Fruit fly (Drosophila melanogaster) whole organism, adult: Measurements from ENCODE around the gene CG33768.
"Not testable (repeated sequence)": the region's sequence is repeated elsewhere in the genome, so short reads cannot be mapped to it uniquely, and the experiment has no call there.

Experiments used
- CG11617 ChIP-seq: fragments of 200-800 bp; sonication (Bioruptor generic); optimal IDR thresholded peaks from 2 replicates; lab custom pipeline; 2017; ENCODE audit warnings: mild to moderate bottlenecking, missing biosample characterization, missing genetic modification reagents, missing genetic modification characterization
- CG14711 ChIP-seq: fragments of 200-800 bp; sonication (Bioruptor generic); optimal IDR thresholded peaks from 2 replicates; lab custom pipeline; 2018; ENCODE audit warnings: missing biosample characterization, mild to moderate bottlenecking, missing genetic modification characterization, moderate library complexity
- CG1620 ChIP-seq: fragments of 200-800 bp; sonication (Bioruptor generic); optimal IDR thresholded peaks from 2 replicates; lab custom pipeline; 2016; ENCODE audit warnings: missing biosample characterization, missing genetic modification characterization
- CG7045 ChIP-seq: fragments of 200-800 bp; sonication (Bioruptor generic); optimal IDR thresholded peaks from 2 replicates; lab custom pipeline; 2017; ENCODE audit warnings: missing biosample characterization, mild to moderate bottlenecking, missing genetic modification characterization
- Clk ChIP-seq: fragments of 200-800 bp; sonication (Bioruptor generic); optimal IDR thresholded peaks from 2 replicates; lab custom pipeline; 2017; ENCODE audit warnings: missing biosample characterization, missing genetic modification characterization
- Crg-1 ChIP-seq: fragments of 200-800 bp; sonication (Bioruptor generic); optimal IDR thresholded peaks from 2 replicates; lab custom pipeline; 2016; ENCODE audit warnings: missing biosample characterization, missing genetic modification characterization
- Hr96 ChIP-seq: fragments of 200-800 bp; sonication (Bioruptor generic); optimal IDR thresholded peaks from 2 replicates; lab custom pipeline; 2016; ENCODE audit warnings: missing biosample characterization, missing genetic modification characterization
- cic ChIP-seq: fragments of 200-800 bp; sonication (Bioruptor generic); optimal IDR thresholded peaks from 2 replicates; lab custom pipeline; 2017; ENCODE audit warnings: missing biosample characterization, mild to moderate bottlenecking, missing genetic modification characterization, moderate library complexity
- cnc ChIP-seq, 2 experiments: fragments of >200 bp; optimal IDR thresholded peaks; 2 replicates each; lab custom pipeline; 2017
- kay ChIP-seq: fragments of 200-800 bp; sonication (Bioruptor generic); peaks from one replicate; lab custom pipeline; 2016; ENCODE audit warnings: missing biosample characterization, missing genetic modification characterization, borderline replicate concordance
- ovo ChIP-seq: fragments of 200-800 bp; sonication (Bioruptor generic); optimal IDR thresholded peaks from 2 replicates; lab custom pipeline; 2016; ENCODE audit warnings: missing biosample characterization, missing genetic modification characterization
- pad ChIP-seq: fragments of 200-800 bp; sonication (Bioruptor generic); optimal IDR thresholded peaks from 3 replicates; lab custom pipeline; 2017; ENCODE audit warnings: missing biosample characterization, missing genetic modification characterization, mild to moderate bottlenecking, moderate library complexity, missing genetic modification reagents
- tj ChIP-seq: fragments of 200-800 bp; sonication (Bioruptor generic); optimal IDR thresholded peaks from 3 replicates; lab custom pipeline; 2017; ENCODE audit warnings: missing biosample characterization, mild to moderate bottlenecking, missing genetic modification characterization, moderate library complexity
- toe ChIP-seq: fragments of 200-800 bp; sonication (Bioruptor generic); optimal IDR thresholded peaks from 2 replicates; lab custom pipeline; 2016; ENCODE audit warnings: missing biosample characterization, missing genetic modification characterization

dm6 chr3L:22692428-22692827, 45.5 kb downstream of the CG33768 start, which contains the start of gene CG14454:
- TF ChIP-seq CG14711 (tag; lab: Kevin White, UChicago); Clk; toe (GFP tag; lab: Kevin White, UChicago); kay (GFP tag; lab: Kevin White, UChicago); Hr96 (GFP tag; lab: Kevin White, UChicago); CG1620 (GFP tag; lab: Kevin White, UChicago); Crg-1 (GFP tag; lab: Kevin White, UChicago); pad; CG11617; cnc (optimal IDR thresholded peaks at IDR 0.05; lab: Kevin White, UChicago); ovo; cic; tj (GFP tag; lab: Kevin White, UChicago); CG7045: not testable (repeated sequence)
